Fruit fly (Drosophila melanogaster) whole organism, wandering third instar larva: ENCODE data around the gene CG8833.

Experiments
- CrebA ChIP-seq: fragments of 200-800 bp; sonication (Bioruptor generic); optimal IDR thresholded peaks from 2 replicates; lab custom pipeline; 2016; ENCODE audit warnings: missing biosample characterization, mild to moderate bottlenecking, missing genetic modification characterization, borderline replicate concordance
- Dfd ChIP-seq: fragments of >200 bp; optimal IDR thresholded peaks from 2 replicates; lab custom pipeline; 2017; ENCODE audit warnings: missing biosample characterization, missing genetic modification characterization
- GATAd ChIP-seq: sonication (Bioruptor generic); optimal IDR thresholded peaks from 2 replicates; lab custom pipeline; 2016; ENCODE audit warnings: missing biosample characterization, missing genetic modification characterization
- Hnf4 ChIP-seq: fragments of 200-800 bp; sonication (Bioruptor generic); optimal IDR thresholded peaks from 2 replicates; lab custom pipeline; 2016; ENCODE audit warnings: missing biosample characterization, mild to moderate bottlenecking, missing genetic modification characterization
- Hr78 ChIP-seq: fragments of >200 bp; optimal IDR thresholded peaks from 2 replicates; lab custom pipeline; 2017; ENCODE audit warnings: missing biosample characterization, missing genetic modification characterization
- Myc ChIP-seq: fragments of >200 bp; optimal IDR thresholded peaks from 2 replicates; lab custom pipeline; 2017
- N ChIP-seq: fragments of >200 bp; optimal IDR thresholded peaks from 2 replicates; lab custom pipeline; 2018; ENCODE audit warnings: missing biosample characterization, missing external identifiers, missing genetic modification characterization
- Rel ChIP-seq, 2 experiments: fragments of 200-800 bp; sonication (Bioruptor generic) in 1 of 2; optimal IDR thresholded peaks; 2 replicates in 1 of 2; 3 replicates in 1 of 2; lab custom pipeline; 2016 to 2019; ENCODE audit warnings: mild to moderate bottlenecking in 2 of 2, missing biosample characterization in 2 of 2, missing genetic modification characterization in 2 of 2, moderate library complexity in 1 of 2
- Sp1 ChIP-seq: fragments of 200-800 bp; sonication (Bioruptor generic); optimal IDR thresholded peaks from 3 replicates; lab custom pipeline; 2019; ENCODE audit warnings: missing biosample characterization, mild to moderate bottlenecking, missing genetic modification characterization, moderate library complexity
- brk ChIP-seq: fragments of 200-800 bp; sonication (Bioruptor generic); optimal IDR thresholded peaks from 2 replicates; lab custom pipeline; 2016; ENCODE audit warnings: missing biosample characterization, mild to moderate bottlenecking, missing genetic modification characterization
- ey ChIP-seq: fragments of 200-800 bp; sonication (Bioruptor generic); optimal IDR thresholded peaks from 2 replicates; lab custom pipeline; 2016; ENCODE audit warnings: missing biosample characterization, missing genetic modification characterization
- foxo ChIP-seq, 2 experiments: fragments of 200-800 bp; sonication (Bioruptor generic); optimal IDR thresholded peaks; 2 replicates in 1 of 2; 3 replicates in 1 of 2; lab custom pipeline; 2016 to 2017; ENCODE audit warnings: missing biosample characterization in 2 of 2, missing genetic modification characterization in 2 of 2
- pan ChIP-seq: fragments of >200 bp; optimal IDR thresholded peaks from 2 replicates; lab custom pipeline; 2017

CG8833 gene

dm6 chr3L:13882532-13882931, 46.3 kb downstream of the CG8833 start:
- peak; percentile 27 for TF ChIP-seq Dfd (GFP tag; lab: Kevin White, UChicago)
- no peak for TF ChIP-seq Rel (GFP tag; optimal IDR thresholded peaks at IDR 0.05; lab: Kevin White, UChicago)
- TF ChIP-seq Rel (tag; optimal IDR thresholded peaks at IDR 0.05; lab: Kevin White, UChicago), result no peak

dm6 chr3L:13881555-13881954, 47.2 kb downstream of the CG8833 start:
- TF ChIP-seq brk (no peak), pan (lab: Kevin White, UChicago) (no peak), Hnf4 (no peak), ey (GFP tag; lab: Kevin White, UChicago) (no peak)

dm6 chr3L:13878729-13879128, 50.1 kb downstream of the CG8833 start, which contains the start of gene CG13737:
CG13737 (plus strand) TSS chr3L:13878994.
- TF ChIP-seq GATAd (GFP tag; lab: Kevin White, UChicago), result no peak
- peak; percentile 6 for TF ChIP-seq Dfd (GFP tag; lab: Kevin White, UChicago)
- no peak for TF ChIP-seq CrebA (GFP tag; lab: Kevin White, UChicago)
- TF ChIP-seq, all 38 proteins: peak for 1

- TF ChIP-seq Sp1 (GFP tag; lab: Kevin White, UChicago), result no peak
- TF ChIP-seq CrebA (GFP tag; lab: Kevin White, UChicago), result no peak
- no peak for TF ChIP-seq pan (lab: Kevin White, UChicago)
- no peak for TF ChIP-seq Hr78 (GFP tag; lab: Kevin White, UChicago)
- no peak for TF ChIP-seq foxo (GFP tag; optimal IDR thresholded peaks at IDR 0.05; lab: Kevin White, UChicago)
- no peak for TF ChIP-seq N
Observed at dm6 chr3L:13877904-13878303, 50.9 kb downstream of the CG8833 start.

dm6 chr3L:13876967-13877366, 51.8 kb downstream of the CG8833 start:
- TF ChIP-seq Sp1 (GFP tag; lab: Kevin White, UChicago), result no peak
- no peak for TF ChIP-seq Rel (GFP tag; optimal IDR thresholded peaks at IDR 0.05; lab: Kevin White, UChicago)
- no peak for TF ChIP-seq Rel (tag; optimal IDR thresholded peaks at IDR 0.05; lab: Kevin White, UChicago)
- TF ChIP-seq Myc (lab: Kevin White, UChicago), result peak; percentile 7
